Fruit fly (Drosophila melanogaster): Measurements from ENCODE around the gene chp.

chp gene

dm6 chr3R:31220456-31221336, 10.2 kb upstream of the chp start, which contains the start of gene CG12054 (continued):
- no peak for TF ChIP-seq CG7745 (tag; optimal IDR thresholded peaks at IDR 0.05)
- no peak for TF ChIP-seq CG31224 (GFP tag; IDR thresholded peaks at IDR 0.05)
- TF ChIP-seq phol (tag; optimal IDR thresholded peaks at IDR 0.05) = peak; percentile 2
- TF ChIP-seq peb (GFP tag; IDR thresholded peaks at IDR 0.05) = no peak
- TF ChIP-seq Side (GFP tag; optimal IDR thresholded peaks at IDR 0.05) = peak; percentile 5
- TF ChIP-seq org-1 (GFP tag; optimal IDR thresholded peaks at IDR 0.05) = no peak
- TF ChIP-seq CG6175 (GFP tag; IDR thresholded peaks at IDR 0.05) = no peak
- no peak for TF ChIP-seq CG8944 (GFP tag; optimal IDR thresholded peaks at IDR 0.05)
- peak; percentile 93 for TF ChIP-seq CG15479 (GFP tag; optimal IDR thresholded peaks at IDR 0.05)
- peak; percentile 42 for TF ChIP-seq CrebB (tag; optimal IDR thresholded peaks at IDR 0.05)
- TF ChIP-seq ac (GFP tag; optimal IDR thresholded peaks at IDR 0.05) = no peak
- TF ChIP-seq CG13424 (tag; optimal IDR thresholded peaks at IDR 0.05) = no peak
- TF ChIP-seq Lim3 (GFP tag; IDR thresholded peaks at IDR 0.05) = no peak
- no peak for TF ChIP-seq CG8290 (GFP tag; optimal IDR thresholded peaks at IDR 0.05)
- peak; percentile 5 to 59 for TF ChIP-seq CG8290 (tag; optimal IDR thresholded peaks at IDR 0.05)
- TF ChIP-seq CG6765 (GFP tag; optimal IDR thresholded peaks at IDR 0.05) = no peak
- TF ChIP-seq Sry-δ (GFP tag; optimal IDR thresholded peaks at IDR 0.05) = peak; percentile 70
- no peak for TF ChIP-seq Dref (GFP tag; IDR thresholded peaks at IDR 0.05)
- no peak for TF ChIP-seq Eip74EF (GFP tag; optimal IDR thresholded peaks at IDR 0.05)
- no peak for TF ChIP-seq inv (GFP tag; IDR thresholded peaks at IDR 0.05; ENCODE audit: partially characterized antibody)
- no peak for TF ChIP-seq ato (GFP tag; IDR thresholded peaks at IDR 0.05; ENCODE audit: partially characterized antibody)
- no peak for TF ChIP-seq Camta (GFP tag; optimal IDR thresholded peaks at IDR 0.05)
- TF ChIP-seq CG1603 (tag; optimal IDR thresholded peaks at IDR 0.05) = peak; percentile 63
- no peak for TF ChIP-seq CG13296 (GFP tag; optimal IDR thresholded peaks at IDR 0.05)
- TF ChIP-seq Sox102F (GFP tag; optimal IDR thresholded peaks at IDR 0.05) = no peak
- no peak for TF ChIP-seq danr (GFP tag; IDR thresholded peaks at IDR 0.05)
- no peak for TF ChIP-seq CG31388 (GFP tag; optimal IDR thresholded peaks at IDR 0.05)
- TF ChIP-seq CG4282 (GFP tag; optimal IDR thresholded peaks at IDR 0.05) = no peak
- no peak for TF ChIP-seq CG12104 (GFP tag; optimal IDR thresholded peaks at IDR 0.05)
- no peak for TF ChIP-seq klu (GFP tag; IDR thresholded peaks at IDR 0.05)
- no peak for TF ChIP-seq CG5953 (GFP tag; IDR thresholded peaks at IDR 0.05)
- no peak for TF ChIP-seq Atf6 (GFP tag; IDR thresholded peaks at IDR 0.05)
- peak; percentile 60 for TF ChIP-seq CTCF (GFP tag; optimal IDR thresholded peaks at IDR 0.05)
- no peak for TF ChIP-seq croc (GFP tag; conservative IDR thresholded peaks at IDR 0.05)
- peak; percentile 38 for TF ChIP-seq CG9727 (GFP tag; optimal IDR thresholded peaks at IDR 0.05)
- no peak for TF ChIP-seq ranshi (GFP tag; IDR thresholded peaks at IDR 0.05)
- TF ChIP-seq CG2116 (GFP tag; optimal IDR thresholded peaks at IDR 0.05) = peak; percentile 20
- TF ChIP-seq bigmax (GFP tag; optimal IDR thresholded peaks at IDR 0.05) = peak; percentile 85
- TF ChIP-seq Hr39 (optimal IDR thresholded peaks at IDR 0.05) = no peak
- peak; percentile 9 for TF ChIP-seq CG17186 (GFP tag; optimal IDR thresholded peaks at IDR 0.05)
- TF ChIP-seq D19B (GFP tag; optimal IDR thresholded peaks at IDR 0.05) = no peak
- TF ChIP-seq CG2678 (tag; optimal IDR thresholded peaks at IDR 0.05) = no peak
- TF ChIP-seq CG13624 (GFP tag; optimal IDR thresholded peaks at IDR 0.05) = peak; percentile 16
- no peak for TF ChIP-seq CG3995 (GFP tag; optimal IDR thresholded peaks at IDR 0.05)
- TF ChIP-seq CG31365 (tag; optimal IDR thresholded peaks at IDR 0.05) = no peak
- no peak for TF ChIP-seq wdn (GFP tag; IDR thresholded peaks at IDR 0.05)
- no peak for TF ChIP-seq Dll (GFP tag; IDR thresholded peaks at IDR 0.05; ENCODE audit: partially characterized antibody)
- TF ChIP-seq sens-2 (GFP tag; IDR thresholded peaks at IDR 0.05) = no peak
- no peak for TF ChIP-seq fd102C (GFP tag; optimal IDR thresholded peaks at IDR 0.05)
- TF ChIP-seq CG12769 (tag; optimal IDR thresholded peaks at IDR 0.05) = peak; percentile 9
- peak; percentile 17 for TF ChIP-seq Mad (GFP tag; optimal IDR thresholded peaks at IDR 0.05)

Measured in whole organism, embryonic.